Fruit fly (Drosophila melanogaster) whole organism, pupa: ENCODE measurements around the gene twit.
A peak's percentile ranks its signal among the peaks of the same experiment; 100 is the strongest.

ENCODE experiments used
- CG10348 ChIP-seq: fragments of 200-800 bp; sonication (Bioruptor generic); IDR thresholded peaks from 2 replicates; pipeline ENCODE4 v1.3.6; 2022; ENCODE audit warnings: missing biosample characterization, missing genetic modification characterization
- CG12605 ChIP-seq: fragments of 200-800 bp; sonication (Bioruptor generic); IDR thresholded peaks from 2 replicates; pipeline ENCODE4 v1.3.6; 2022; ENCODE audit warnings: missing biosample characterization, missing genetic modification characterization
- CG13204 ChIP-seq: fragments of 200-800 bp; sonication (Bioruptor generic); optimal IDR thresholded peaks from 2 replicates; lab custom pipeline; 2018; ENCODE audit warnings: missing biosample characterization, mild to moderate bottlenecking, missing genetic modification characterization, moderate library complexity
- CG14655 ChIP-seq: fragments of 200-800 bp; sonication (Bioruptor generic); optimal IDR thresholded peaks from 3 replicates; lab custom pipeline; 2017; ENCODE audit warnings: mild to moderate bottlenecking, missing biosample characterization, missing genetic modification reagents, missing genetic modification characterization
- CG15710 ChIP-seq: fragments of 200-800 bp; sonication (Bioruptor generic); optimal IDR thresholded peaks from 2 replicates; lab custom pipeline; 2018; ENCODE audit warnings: missing biosample characterization, mild to moderate bottlenecking, missing genetic modification characterization, moderate library complexity
- CG17806 ChIP-seq: fragments of 200-800 bp; sonication (Bioruptor generic); optimal IDR thresholded peaks from 2 replicates; lab custom pipeline; 2018; ENCODE audit warnings: missing biosample characterization, mild to moderate bottlenecking, missing genetic modification characterization, moderate library complexity
- CG32121 ChIP-seq: fragments of 200-800 bp; sonication (Bioruptor generic); IDR thresholded peaks from 2 replicates; pipeline ENCODE4 v1.3.6; 2022; ENCODE audit warnings: missing biosample characterization, missing genetic modification characterization
- CG34367 ChIP-seq: fragments of 200-800 bp; sonication (Bioruptor generic); optimal IDR thresholded peaks from 2 replicates; lab custom pipeline; 2018; ENCODE audit warnings: missing biosample characterization, mild to moderate bottlenecking, missing genetic modification characterization
- CG4496 ChIP-seq: fragments of 200-800 bp; sonication (Bioruptor generic); IDR thresholded peaks from 3 replicates; pipeline ENCODE4 v1.3.6; 2022; ENCODE audit warnings: missing biosample characterization, missing genetic modification characterization
- CG8159 ChIP-seq: fragments of 200-800 bp; sonication (Bioruptor generic); optimal IDR thresholded peaks from 3 replicates; lab custom pipeline; 2018; ENCODE audit warnings: missing biosample characterization, mild to moderate bottlenecking, missing genetic modification characterization, moderate library complexity
- CG8301 ChIP-seq: fragments of 200-800 bp; sonication (Bioruptor generic); optimal IDR thresholded peaks from 2 replicates; lab custom pipeline; 2018; ENCODE audit warnings: missing biosample characterization, mild to moderate bottlenecking, missing genetic modification characterization
- CG9948 ChIP-seq: fragments of 200-800 bp; sonication (Bioruptor generic); optimal IDR thresholded peaks from 2 replicates; lab custom pipeline; 2018; ENCODE audit warnings: missing biosample characterization, mild to moderate bottlenecking, missing genetic modification characterization, moderate library complexity
- D1 ChIP-seq: fragments of 200-800 bp; sonication (Bioruptor generic); optimal IDR thresholded peaks from 2 replicates; lab custom pipeline; 2018; ENCODE audit warnings: missing biosample characterization, mild to moderate bottlenecking, missing genetic modification characterization, moderate library complexity
- EcR ChIP-seq: fragments of 200-800 bp; sonication (Bioruptor generic); optimal IDR thresholded peaks from 3 replicates; lab custom pipeline; 2019; ENCODE audit warnings: missing biosample characterization, missing genetic modification characterization, mild to moderate bottlenecking, moderate library complexity, missing genetic modification reagents
- Ets98B ChIP-seq: fragments of 200-800 bp; sonication (Bioruptor generic); IDR thresholded peaks from 2 replicates; pipeline ENCODE4 v1.3.6; 2022; ENCODE audit warnings: missing biosample characterization, missing genetic modification characterization
- Pif1A ChIP-seq: fragments of 200-800 bp; sonication (Bioruptor generic); optimal IDR thresholded peaks from 3 replicates; lab custom pipeline; 2016; ENCODE audit warnings: missing biosample characterization, missing genetic modification characterization
- Pif1B ChIP-seq: fragments of 200-800 bp; sonication (Bioruptor generic); optimal IDR thresholded peaks from 3 replicates; lab custom pipeline; 2016; ENCODE audit warnings: missing biosample characterization, missing genetic modification characterization
- Snoo ChIP-seq: fragments of 200-800 bp; sonication (Bioruptor generic); optimal IDR thresholded peaks from 3 replicates; lab custom pipeline; 2017; ENCODE audit warnings: missing biosample characterization, mild to moderate bottlenecking, missing genetic modification characterization, inconsistent platforms
- fd96Ca ChIP-seq: fragments of 200-800 bp; sonication (Bioruptor generic); IDR thresholded peaks from 3 replicates; pipeline ENCODE4 v1.3.6; 2022; ENCODE audit warnings: missing biosample characterization, missing genetic modification characterization
- gl ChIP-seq: fragments of 200-800 bp; sonication (Bioruptor generic); optimal IDR thresholded peaks from 2 replicates; lab custom pipeline; 2018; ENCODE audit warnings: missing biosample characterization, mild to moderate bottlenecking, missing genetic modification characterization
- rn ChIP-seq: fragments of 200-800 bp; sonication (Bioruptor generic); IDR thresholded peaks from 2 replicates; pipeline ENCODE4 v1.3.6; 2022; ENCODE audit warnings: missing biosample characterization, missing genetic modification characterization

The twit gene

dm6 chr2L:20828701-20829100 is 23.7 kb upstream of the twit start:
- TF ChIP-seq gl (tag; lab: Kevin White, UChicago) (no peak), CG12605 (GFP tag; lab: Robert Waterston, UW) (no peak), Snoo (no peak), D1 (tag; lab: Kevin White, UChicago) (no peak), Pif1B (GFP tag; lab: Kevin White, UChicago) (no peak), CG15710 (tag; lab: Kevin White, UChicago) (no peak)

dm6 chr2L:20829309-20829708 is 23.1 kb upstream of the twit start, which contains the start of gene CG31673:
CG31673 (plus strand) TSS chr2L:20829609.
- TF ChIP-seq Snoo (no peak), CG9948 (tag; lab: Kevin White, UChicago) (no peak), CG14655 (no peak), Ets98B (GFP tag; lab: Robert Waterston, UW) (no peak), Pif1A (GFP tag; lab: Kevin White, UChicago) (no peak)

dm6 chr2L:20829755-20830396 is 22.5 kb upstream of the twit start:
- TF ChIP-seq CG8159 (tag; lab: Kevin White, UChicago) (no peak), CG34367 (tag; lab: Kevin White, UChicago) (no peak), fd96Ca (GFP tag; lab: Robert Waterston, UW) (no peak), gl (tag; lab: Kevin White, UChicago) (no peak), Ets98B (GFP tag; lab: Robert Waterston, UW) (no peak), CG17806 (tag; lab: Kevin White, UChicago) (no peak), CG4496 (GFP tag; lab: Robert Waterston, UW) (peak; percentile 6; the same call in 1 of the 3 replicates), CG10348 (GFP tag; lab: Robert Waterston, UW) (no peak), CG14655 (no peak)
- TF ChIP-seq, all 21 proteins: peak for 1

- TF ChIP-seq CG8301, result no peak
- TF ChIP-seq, all 21 proteins: peak for 0
Measured at dm6 chr2L:20831060-20831459, 21.3 kb upstream of the twit start, which contains the start of gene CG31674. CG31674 (plus strand) TSS chr2L:20831262.

- TF ChIP-seq CG4496 (GFP tag; lab: Robert Waterston, UW), result no peak
- TF ChIP-seq CG17806 (tag; lab: Kevin White, UChicago), result no peak
- TF ChIP-seq CG34367 (tag; lab: Kevin White, UChicago), result no peak
- no peak for TF ChIP-seq Snoo
- no peak for TF ChIP-seq CG32121 (GFP tag; lab: Robert Waterston, UW)
- TF ChIP-seq rn (GFP tag; lab: Robert Waterston, UW), result no peak
- TF ChIP-seq CG13204, result no peak
- no peak for TF ChIP-seq D1 (tag; lab: Kevin White, UChicago)
- no peak for TF ChIP-seq Pif1A (GFP tag; lab: Kevin White, UChicago)
- no peak for TF ChIP-seq Pif1B (GFP tag; lab: Kevin White, UChicago)
- no peak for TF ChIP-seq gl (tag; lab: Kevin White, UChicago)
- TF ChIP-seq CG15710 (tag; lab: Kevin White, UChicago), result no peak
- TF ChIP-seq CG8301, result no peak
- no peak for TF ChIP-seq CG12605 (GFP tag; lab: Robert Waterston, UW)
- TF ChIP-seq Ets98B (GFP tag; lab: Robert Waterston, UW), result no peak
- no peak for TF ChIP-seq CG9948 (tag; lab: Kevin White, UChicago)
- TF ChIP-seq CG8159 (tag; lab: Kevin White, UChicago), result no peak
- TF ChIP-seq EcR (GFP tag; lab: Kevin White, UChicago), result no peak
- TF ChIP-seq, all 21 proteins: peak for 0
Measured at dm6 chr2L:20835501-20835900, 16.9 kb upstream of the twit start, which contains the start of gene Oseg5. Oseg5 (minus strand) TSS chr2L:20835840.

- TF ChIP-seq CG34367 (tag; lab: Kevin White, UChicago) (no peak), D1 (tag; lab: Kevin White, UChicago) (no peak), Pif1A (GFP tag; lab: Kevin White, UChicago) (no peak), CG13204 (no peak), Snoo (no peak), CG12605 (GFP tag; lab: Robert Waterston, UW) (no peak), CG15710 (tag; lab: Kevin White, UChicago) (no peak), fd96Ca (GFP tag; lab: Robert Waterston, UW) (no peak), CG4496 (GFP tag; lab: Robert Waterston, UW) (no peak), CG14655 (no peak), Ets98B (GFP tag; lab: Robert Waterston, UW) (no peak), rn (GFP tag; lab: Robert Waterston, UW) (no peak), CG10348 (GFP tag; lab: Robert Waterston, UW) (no peak), CG32121 (GFP tag; lab: Robert Waterston, UW) (no peak), CG8301 (no peak), Pif1B (GFP tag; lab: Kevin White, UChicago) (no peak), CG9948 (tag; lab: Kevin White, UChicago) (no peak), gl (tag; lab: Kevin White, UChicago) (no peak), CG17806 (tag; lab: Kevin White, UChicago) (no peak)
Measured at dm6 chr2L:20837885-20838284, 14.5 kb upstream of the twit start, which contains the start of gene Spn38F. Spn38F (minus strand) TSS chr2L:20837985.
